In genomic region chr3L:17948643-17949506, dm6 we compare ENCODE assay signal across 5 fruit fly cellular contexts.
A peak's percentile ranks its signal among the peaks of the same experiment; 100 is the strongest.
TF ChIP-seq lines count a peak whose summit lies in the region.

No protein-coding gene starts in this region.

- no peak for TF ChIP-seq CTCF in whole organism, embryonic (GFP tag; optimal IDR thresholded peaks at IDR 0.05; lab: Kevin White, UChicago)

TF ChIP-seq in whole organism, adult, 20 proteins besides CTCF, POLR2A, EP300 and RAD21 (continues in another document):
- TF ChIP-seq pad (GFP tag; optimal IDR thresholded peaks at IDR 0.05; lab: Kevin White, UChicago) (no peak), CG12768 (GFP tag; optimal IDR thresholded peaks at IDR 0.05; lab: Kevin White, UChicago) (no peak), CG1620 (GFP tag; optimal IDR thresholded peaks at IDR 0.05; lab: Kevin White, UChicago) (no peak), Hr96 (GFP tag; optimal IDR thresholded peaks at IDR 0.05; lab: Kevin White, UChicago) (no peak), CG11617 (GFP tag; optimal IDR thresholded peaks at IDR 0.05; lab: Kevin White, UChicago) (no peak), CG14711 (tag; optimal IDR thresholded peaks at IDR 0.05; lab: Kevin White, UChicago) (no peak), Crg-1 (GFP tag; optimal IDR thresholded peaks at IDR 0.05; lab: Kevin White, UChicago) (no peak), toe (GFP tag; optimal IDR thresholded peaks at IDR 0.05; lab: Kevin White, UChicago) (no peak), cic (GFP tag; optimal IDR thresholded peaks at IDR 0.05; lab: Kevin White, UChicago) (peak; percentile 56), CG5204 (GFP tag; optimal IDR thresholded peaks at IDR 0.05; lab: Kevin White, UChicago) (no peak), ovo (GFP tag; optimal IDR thresholded peaks at IDR 0.05; lab: Kevin White, UChicago) (no peak), CG7045 (GFP tag; optimal IDR thresholded peaks at IDR 0.05; lab: Kevin White, UChicago) (no peak), CG33017 (tag; optimal IDR thresholded peaks at IDR 0.05; lab: Kevin White, UChicago) (no peak), Clk (GFP tag; optimal IDR thresholded peaks at IDR 0.05; lab: Kevin White, UChicago) (no peak), cnc (optimal IDR thresholded peaks at IDR 0.05; lab: Kevin White, UChicago) (no peak), tj (GFP tag; optimal IDR thresholded peaks at IDR 0.05; lab: Kevin White, UChicago) (peak; percentile 59), bab1 (GFP tag; optimal IDR thresholded peaks at IDR 0.05; lab: Kevin White, UChicago) (no peak), Mnt (GFP tag; optimal IDR thresholded peaks at IDR 0.05; lab: Kevin White, UChicago) (peak; percentile 8), kay (GFP tag; lab: Kevin White, UChicago; ENCODE audit: borderline replicate concordance) (no peak)

TF ChIP-seq in whole organism, embryonic, 481 proteins besides CTCF, POLR2A, EP300 and RAD21 (continues in another document):
- no peak for TF ChIP-seq psq (GFP tag; optimal IDR thresholded peaks at IDR 0.05; lab: Kevin White, UChicago)
- no peak for TF ChIP-seq pan (optimal IDR thresholded peaks at IDR 0.05; lab: Kevin White, UChicago)
- no peak for TF ChIP-seq pan (GFP tag; optimal IDR thresholded peaks at IDR 0.05 in 1 of 2, IDR thresholded peaks at IDR 0.05 in 1 of 2)
- no peak for TF ChIP-seq CG13296 (GFP tag; optimal IDR thresholded peaks at IDR 0.05; lab: Kevin White, UChicago)
- TF ChIP-seq ranshi (GFP tag; IDR thresholded peaks at IDR 0.05; lab: Robert Waterston, UW), result peak; percentile 40; the same call in 1 of the 2 replicates
- TF ChIP-seq cad (GFP tag; optimal IDR thresholded peaks at IDR 0.05; lab: Kevin White, UChicago), result no peak
- 0 out of 2 replicates have a peak, but pooled peaks have one; percentile 12 for TF ChIP-seq CkIIα-i1 (GFP tag; IDR thresholded peaks at IDR 0.05; lab: Robert Waterston, UW)
- no peak for TF ChIP-seq NC2α (GFP tag; optimal IDR thresholded peaks at IDR 0.05; lab: Kevin White, UChicago)
- no peak for TF ChIP-seq CG4360 (GFP tag; IDR thresholded peaks at IDR 0.05; lab: Robert Waterston, UW)
- TF ChIP-seq Doc2 (GFP tag; IDR thresholded peaks at IDR 0.05; lab: Robert Waterston, UW), result no peak
- no peak for TF ChIP-seq Hr78 (GFP tag; optimal IDR thresholded peaks at IDR 0.05; lab: Kevin White, UChicago)
- TF ChIP-seq CG3995 (GFP tag; optimal IDR thresholded peaks at IDR 0.05; lab: Kevin White, UChicago), result no peak
- no peak for TF ChIP-seq B-H1 (GFP tag; IDR thresholded peaks at IDR 0.05; lab: Robert Waterston, UW)
- TF ChIP-seq ro (GFP tag; IDR thresholded peaks at IDR 0.05; lab: Robert Waterston, UW), result no peak
- TF ChIP-seq bowl (GFP tag; IDR thresholded peaks at IDR 0.05; lab: Robert Waterston, UW), result no peak
- peak; percentile 49 for TF ChIP-seq CG2678 (tag; optimal IDR thresholded peaks at IDR 0.05; lab: Kevin White, UChicago)
- peak; percentile 92 for TF ChIP-seq D19B (GFP tag; optimal IDR thresholded peaks at IDR 0.05; lab: Kevin White, UChicago)
- no peak for TF ChIP-seq Sox102F (GFP tag; optimal IDR thresholded peaks at IDR 0.05; lab: Kevin White, UChicago)
- TF ChIP-seq chn (GFP tag; optimal IDR thresholded peaks at IDR 0.05; lab: Kevin White, UChicago), result no peak

TF ChIP-seq in whole organism, prepupa, 60 proteins besides CTCF, POLR2A, EP300 and RAD21:
- TF ChIP-seq Lpt (GFP tag; optimal IDR thresholded peaks at IDR 0.05; lab: Kevin White, UChicago), result no peak
- TF ChIP-seq CG15336 (GFP tag; IDR thresholded peaks at IDR 0.05; lab: Robert Waterston, UW), result 0 out of 2 replicates have a peak, but pooled peaks have one; percentile 21
- TF ChIP-seq Hr39 (GFP tag; optimal IDR thresholded peaks at IDR 0.05; lab: Kevin White, UChicago), result no peak
- TF ChIP-seq fkh (GFP tag; optimal IDR thresholded peaks at IDR 0.05; lab: Kevin White, UChicago), result peak; percentile 73
- 0 out of 3 replicates have a peak, but pooled peaks have one; percentile 23 for TF ChIP-seq CG8119 (GFP tag; IDR thresholded peaks at IDR 0.05; lab: Robert Waterston, UW)
- TF ChIP-seq fd85E (GFP tag; optimal IDR thresholded peaks at IDR 0.05; lab: Kevin White, UChicago), result no peak
- 0 out of 3 replicates have a peak, but pooled peaks have one; percentile 17 for TF ChIP-seq CG6163 (GFP tag; IDR thresholded peaks at IDR 0.05; lab: Robert Waterston, UW)
- peak in 1 of 2 experiments; percentile 23 for TF ChIP-seq ss (GFP tag; optimal IDR thresholded peaks at IDR 0.05; lab: Kevin White, UChicago)
- TF ChIP-seq Sox14 (GFP tag; optimal IDR thresholded peaks at IDR 0.05; lab: Kevin White, UChicago), result no peak
- TF ChIP-seq CG9139 (GFP tag; optimal IDR thresholded peaks at IDR 0.05; lab: Kevin White, UChicago), result no peak
- peak; percentile 42 for TF ChIP-seq Eip78C (GFP tag; lab: Kevin White, UChicago)
- TF ChIP-seq achi (GFP tag; optimal IDR thresholded peaks at IDR 0.05; lab: Kevin White, UChicago), result no peak

TF ChIP-seq in whole organism, pupa, 21 proteins besides CTCF, POLR2A, EP300 and RAD21:
- peak; percentile 49 for TF ChIP-seq CG13204 (GFP tag; optimal IDR thresholded peaks at IDR 0.05; lab: Kevin White, UChicago)
- no peak for TF ChIP-seq CG10348 (GFP tag; IDR thresholded peaks at IDR 0.05; lab: Robert Waterston, UW)
- TF ChIP-seq D1 (tag; optimal IDR thresholded peaks at IDR 0.05; lab: Kevin White, UChicago), result no peak
- no peak for TF ChIP-seq CG14655 (GFP tag; optimal IDR thresholded peaks at IDR 0.05; lab: Kevin White, UChicago)
- no peak for TF ChIP-seq CG32121 (GFP tag; IDR thresholded peaks at IDR 0.05; lab: Robert Waterston, UW)

TF ChIP-seq in whole organism, wandering third instar larva, 38 proteins besides CTCF, POLR2A, EP300 and RAD21:
- TF ChIP-seq jim (GFP tag; optimal IDR thresholded peaks at IDR 0.05; lab: Kevin White, UChicago), result peak; percentile 59
- TF ChIP-seq lola (GFP tag; optimal IDR thresholded peaks at IDR 0.05; lab: Kevin White, UChicago), result no peak
- TF ChIP-seq h (GFP tag; optimal IDR thresholded peaks at IDR 0.05; lab: Kevin White, UChicago), result peak; percentile 62
- no peak for TF ChIP-seq HLH106 (tag; optimal IDR thresholded peaks at IDR 0.05; lab: Kevin White, UChicago)
- no peak for TF ChIP-seq Hnf4 (GFP tag; optimal IDR thresholded peaks at IDR 0.05; lab: Kevin White, UChicago)
- no peak for TF ChIP-seq N (GFP tag; optimal IDR thresholded peaks at IDR 0.05; lab: Kevin White, UChicago)
- TF ChIP-seq tai (GFP tag; optimal IDR thresholded peaks at IDR 0.05; lab: Kevin White, UChicago), result no peak
- TF ChIP-seq sv (GFP tag; optimal IDR thresholded peaks at IDR 0.05; lab: Kevin White, UChicago), result no peak
- no peak for TF ChIP-seq Rel (GFP tag; optimal IDR thresholded peaks at IDR 0.05; lab: Kevin White, UChicago)
- TF ChIP-seq Rel (tag; optimal IDR thresholded peaks at IDR 0.05; lab: Kevin White, UChicago), result peak; percentile 93
